Fruit fly (Drosophila melanogaster) whole organism, embryonic: ENCODE measurements around the gene dsd.

ENCODE experiments used
- Adf1 ChIP-seq: fragments of 200-800 bp; sonication (Bioruptor generic); IDR thresholded peaks from 2 replicates; pipeline ENCODE4 v1.3.6; 2022; ENCODE audit warnings: missing biosample characterization, missing genetic modification characterization
- CG11456 ChIP-seq: fragments of 200-800 bp; sonication (Bioruptor generic); IDR thresholded peaks from 3 replicates; pipeline ENCODE4 v1.3.6; 2022; ENCODE audit warnings: missing biosample characterization, missing genetic modification characterization
- CG11695 ChIP-seq: fragments of 200-800 bp; sonication (Bioruptor generic); IDR thresholded peaks from 3 replicates; pipeline ENCODE4 v1.3.6; 2022; ENCODE audit warnings: missing biosample characterization, missing genetic modification characterization
- CG13287 ChIP-seq: fragments of 200-800 bp; sonication (Bioruptor generic); IDR thresholded peaks from 2 replicates; pipeline ENCODE4 v1.3.6; 2022; ENCODE audit warnings: missing biosample characterization, missing genetic modification characterization; ENCODE audit not compliant: partially characterized antibody
- CG13775 ChIP-seq: fragments of 200-800 bp; sonication (Bioruptor generic); optimal IDR thresholded peaks from 3 replicates; lab custom pipeline; 2017; ENCODE audit warnings: missing biosample characterization, mild to moderate bottlenecking, missing genetic modification characterization
- CG1602 ChIP-seq: fragments of 200-800 bp; sonication (Bioruptor generic); optimal IDR thresholded peaks from 3 replicates; lab custom pipeline; 2016; ENCODE audit warnings: missing biosample characterization, missing genetic modification characterization
- CG16779 ChIP-seq: fragments of 200-800 bp; sonication (Bioruptor generic); IDR thresholded peaks from 2 replicates; pipeline ENCODE4 v1.3.6; 2022; ENCODE audit warnings: missing biosample characterization, missing genetic modification characterization
- CG17186 ChIP-seq: fragments of 200-800 bp; sonication (Bioruptor generic); optimal IDR thresholded peaks from 3 replicates; lab custom pipeline; 2017; ENCODE audit warnings: missing biosample characterization, missing genetic modification reagents, missing genetic modification characterization
- CG2678 ChIP-seq: fragments of 200-800 bp; sonication (Bioruptor generic); optimal IDR thresholded peaks from 3 replicates; lab custom pipeline; 2019; ENCODE audit warnings: missing biosample characterization, mild to moderate bottlenecking, missing genetic modification characterization, moderate library complexity
- CG2712 ChIP-seq: fragments of 200-800 bp; optimal IDR thresholded peaks from 3 replicates; lab custom pipeline; 2019; ENCODE audit warnings: missing biosample characterization, mild to moderate bottlenecking, missing genetic modification characterization, moderate library complexity
- CG30403 ChIP-seq: fragments of 200-800 bp; sonication (Bioruptor generic); optimal IDR thresholded peaks from 3 replicates; lab custom pipeline; 2016; ENCODE audit warnings: missing biosample characterization, missing genetic modification characterization
- CG32532 ChIP-seq: fragments of 200-800 bp; sonication (Bioruptor generic); IDR thresholded peaks from 2 replicates; pipeline ENCODE4 v1.3.6; 2022; ENCODE audit warnings: missing biosample characterization, missing genetic modification characterization
- CG9437 ChIP-seq: fragments of 200-800 bp; sonication (Bioruptor generic); optimal IDR thresholded peaks from 2 replicates; lab custom pipeline; 2018; ENCODE audit warnings: missing biosample characterization, mild to moderate bottlenecking, missing genetic modification characterization
- CG9727 ChIP-seq: fragments of 200-800 bp; sonication (Bioruptor generic); optimal IDR thresholded peaks from 3 replicates; lab custom pipeline; 2017; ENCODE audit warnings: missing biosample characterization, mild to moderate bottlenecking, missing genetic modification characterization
- CG9932 ChIP-seq: fragments of 200-800 bp; sonication (Bioruptor generic); IDR thresholded peaks from 2 replicates; pipeline ENCODE4 v1.3.6; 2022; ENCODE audit warnings: missing biosample characterization, missing genetic modification characterization
- Dbx ChIP-seq: fragments of 200-800 bp; sonication (Bioruptor generic); IDR thresholded peaks from 3 replicates; pipeline ENCODE4 v1.3.6; 2022; ENCODE audit warnings: missing biosample characterization, missing genetic modification characterization
- Drgx ChIP-seq: fragments of 200-800 bp; sonication (Bioruptor generic); IDR thresholded peaks from 2 replicates; pipeline ENCODE4 v1.3.6; 2022; ENCODE audit warnings: missing biosample characterization, missing genetic modification characterization
- E2f1 ChIP-seq: fragments of 200-800 bp; sonication (Bioruptor generic); IDR thresholded peaks from 2 replicates; pipeline ENCODE4 v1.3.6; 2022; ENCODE audit warnings: missing biosample characterization, missing genetic modification characterization
- Fer1 ChIP-seq: fragments of 200-800 bp; sonication (Bioruptor generic); optimal IDR thresholded peaks from 2 replicates; lab custom pipeline; 2017; ENCODE audit warnings: missing biosample characterization, mild to moderate bottlenecking, missing genetic modification characterization
- Gug ChIP-seq: fragments of 200-800 bp; sonication (Bioruptor generic); IDR thresholded peaks from 4 replicates; pipeline ENCODE4 v1.3.6; 2022; ENCODE audit warnings: missing biosample characterization, missing genetic modification characterization
- Optix ChIP-seq: fragments of 200-800 bp; sonication (Bioruptor generic); IDR thresholded peaks from 3 replicates; pipeline ENCODE4 v1.3.6; 2022; ENCODE audit warnings: missing biosample characterization, missing genetic modification characterization
- Pdp1 ChIP-seq, 2 experiments: fragments of 200-800 bp; sonication (Bioruptor generic); optimal IDR thresholded peaks; 3 replicates each; lab custom pipeline; 2016; ENCODE audit warnings: missing biosample characterization in 2 of 2, missing genetic modification characterization in 2 of 2, mild to moderate bottlenecking in 1 of 2, moderate library complexity in 1 of 2
- Sox102F ChIP-seq: fragments of 200-800 bp; sonication (Bioruptor generic); optimal IDR thresholded peaks from 2 replicates; lab custom pipeline; 2018; ENCODE audit warnings: missing biosample characterization, mild to moderate bottlenecking, missing genetic modification characterization, moderate library complexity
- Taf1 ChIP-seq: fragments of 200-800 bp; sonication (Bioruptor generic); IDR thresholded peaks from 2 replicates; pipeline ENCODE4 v1.3.6; 2022; ENCODE audit warnings: missing biosample characterization, missing genetic modification characterization
- Tbp ChIP-seq: fragments of >200 bp; optimal IDR thresholded peaks from 2 replicates; lab custom pipeline; 2018; ENCODE audit warnings: missing biosample characterization, missing genetic modification characterization
- Xbp1 ChIP-seq: fragments of 200-800 bp; sonication (Bioruptor generic); optimal IDR thresholded peaks from 3 replicates; lab custom pipeline; 2016; ENCODE audit warnings: missing biosample characterization, mild to moderate bottlenecking, missing genetic modification characterization
- Xrp1 ChIP-seq: fragments of 200-800 bp; sonication (Bioruptor generic); IDR thresholded peaks from 2 replicates; pipeline ENCODE4 v1.3.6; 2022; ENCODE audit warnings: missing biosample characterization, missing genetic modification characterization
- croc ChIP-seq: fragments of 200-800 bp; sonication (Bioruptor generic); conservative IDR thresholded peaks from 3 replicates; pipeline ENCODE4 v1.3.6; 2022; ENCODE audit warnings: missing biosample characterization, missing genetic modification characterization
- danr ChIP-seq: fragments of 200-800 bp; sonication (Bioruptor generic); IDR thresholded peaks from 2 replicates; pipeline ENCODE4 v1.3.6; 2022; ENCODE audit warnings: missing biosample characterization, missing genetic modification characterization
- esg ChIP-seq: fragments of 200-800 bp; sonication (Bioruptor generic); conservative IDR thresholded peaks from 2 replicates; pipeline ENCODE4 v1.3.6; 2022; ENCODE audit warnings: missing biosample characterization, missing genetic modification characterization
- grau ChIP-seq: fragments of 200-800 bp; optimal IDR thresholded peaks from 3 replicates; lab custom pipeline; 2019; ENCODE audit warnings: missing biosample characterization, mild to moderate bottlenecking, missing genetic modification characterization, moderate library complexity
- lab ChIP-seq: fragments of 200-800 bp; sonication (Bioruptor generic); optimal IDR thresholded peaks from 3 replicates; lab custom pipeline; 2017; ENCODE audit warnings: missing biosample characterization, missing genetic modification characterization, mild to moderate bottlenecking, moderate library complexity, missing genetic modification reagents
- lilli ChIP-seq: fragments of 200-800 bp; sonication (Bioruptor generic); optimal IDR thresholded peaks from 3 replicates; lab custom pipeline; 2016; ENCODE audit warnings: missing biosample characterization, missing genetic modification characterization
- org-1 ChIP-seq: fragments of 200-800 bp; sonication (Bioruptor generic); optimal IDR thresholded peaks from 2 replicates; lab custom pipeline; 2017; ENCODE audit warnings: missing biosample characterization, missing genetic modification characterization
- pan ChIP-seq, 4 experiments: fragments of >200 bp in 3 of 4; fragments of 200-800 bp in 1 of 4; sonication (Bioruptor generic) in 1 of 4; optimal IDR thresholded peaks in 3 of 4; IDR thresholded peaks in 1 of 4; 2 replicates each; pipeline versions ENCODE4 v1.3.6 to Lab custom; 2017 to 2022; ENCODE audit warnings: missing biosample characterization in 2 of 4, missing genetic modification characterization in 2 of 4, mixed read lengths in 1 of 4
- pb ChIP-seq: fragments of 200-800 bp; sonication (Bioruptor generic); optimal IDR thresholded peaks from 3 replicates; lab custom pipeline; 2016; ENCODE audit warnings: missing biosample characterization, missing genetic modification characterization
- pum ChIP-seq: fragments of 200-800 bp; sonication (Bioruptor generic); optimal IDR thresholded peaks from 2 replicates; lab custom pipeline; 2016; ENCODE audit warnings: missing biosample characterization, missing genetic modification characterization
- row ChIP-seq: fragments of 200-800 bp; sonication (Bioruptor generic); IDR thresholded peaks from 3 replicates; pipeline ENCODE4 v1.3.6; 2022; ENCODE audit warnings: missing biosample characterization, missing genetic modification characterization
- scrt ChIP-seq: fragments of 200-800 bp; sonication (Bioruptor generic); optimal IDR thresholded peaks from 2 replicates; lab custom pipeline; 2018; ENCODE audit warnings: missing biosample characterization, mild to moderate bottlenecking, missing genetic modification characterization, moderate library complexity
- sens-2 ChIP-seq: fragments of 200-800 bp; sonication (Bioruptor generic); IDR thresholded peaks from 2 replicates; pipeline ENCODE4 v1.3.6; 2022; ENCODE audit warnings: missing biosample characterization, missing genetic modification characterization
- seq ChIP-seq: fragments of 200-800 bp; sonication (Bioruptor generic); IDR thresholded peaks from 2 replicates; pipeline ENCODE4 v1.3.6; 2022; ENCODE audit warnings: missing biosample characterization, missing genetic modification characterization
- shn ChIP-seq: fragments of 200-800 bp; sonication (Bioruptor generic); optimal IDR thresholded peaks from 3 replicates; lab custom pipeline; 2016; ENCODE audit warnings: missing biosample characterization, missing genetic modification characterization
- sisA ChIP-seq: fragments of 200-800 bp; sonication (Bioruptor generic); IDR thresholded peaks from 2 replicates; pipeline ENCODE4 v1.3.6; 2022; ENCODE audit warnings: missing biosample characterization, missing genetic modification characterization
- sob ChIP-seq: fragments of 200-800 bp; sonication (Bioruptor generic); IDR thresholded peaks from 2 replicates; pipeline ENCODE4 v1.3.6; 2022; ENCODE audit warnings: missing biosample characterization, missing genetic modification characterization
- ssp ChIP-seq: fragments of 200-800 bp; sonication (Bioruptor generic); IDR thresholded peaks from 2 replicates; pipeline ENCODE4 v1.3.6; 2022; ENCODE audit warnings: missing biosample characterization, missing genetic modification characterization
- tll ChIP-seq, 2 experiments: fragments of 200-800 bp in 1 of 2; fragments of >200 bp in 1 of 2; sonication (Bioruptor generic) in 1 of 2; optimal IDR thresholded peaks; 2 replicates each; lab custom pipeline; 2017 to 2019; ENCODE audit warnings: missing biosample characterization in 2 of 2, missing genetic modification characterization in 2 of 2, mild to moderate bottlenecking in 1 of 2, moderate library complexity in 1 of 2
- toy ChIP-seq: fragments of 200-800 bp; sonication (Bioruptor generic); IDR thresholded peaks from 2 replicates; pipeline ENCODE4 v1.3.6; 2022; ENCODE audit warnings: missing biosample characterization, missing genetic modification characterization
- unpg ChIP-seq: fragments of 200-800 bp; sonication (Bioruptor generic); optimal IDR thresholded peaks from 3 replicates; lab custom pipeline; 2018; ENCODE audit warnings: missing biosample characterization, mild to moderate bottlenecking, missing genetic modification characterization, moderate library complexity
- vvl ChIP-seq: fragments of 200-800 bp; sonication (Bioruptor generic); IDR thresholded peaks from 2 replicates; pipeline ENCODE4 v1.3.6; 2022; ENCODE audit warnings: missing biosample characterization, missing genetic modification characterization
- zf30C ChIP-seq: fragments of 200-800 bp; sonication (Bioruptor generic); optimal IDR thresholded peaks from 3 replicates; lab custom pipeline; 2018; ENCODE audit warnings: missing biosample characterization, mild to moderate bottlenecking, missing genetic modification characterization

Gene dsd

DNA sequence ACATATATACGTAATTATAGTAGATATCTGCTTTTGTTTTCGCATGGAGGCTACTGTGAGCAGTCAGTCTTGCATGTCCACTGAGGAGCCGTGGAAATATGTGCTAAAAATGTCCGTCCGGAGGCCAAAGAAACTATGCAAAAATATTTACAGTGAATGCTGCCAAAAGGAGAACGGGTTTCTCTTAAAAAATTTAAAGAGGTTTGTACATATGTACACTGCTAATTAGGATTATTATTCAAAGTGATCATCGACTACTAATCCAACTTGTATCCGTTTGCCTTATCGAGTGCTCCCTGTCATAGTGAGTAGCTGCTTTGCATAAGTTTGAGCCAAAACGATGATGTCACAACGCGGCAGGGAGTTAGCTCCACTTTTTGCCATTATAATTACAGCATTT is 50.2 kb downstream of the dsd start (continued):
- TF ChIP-seq lab (GFP tag; lab: Kevin White, UChicago) (peak; percentile 55), lilli (GFP tag; lab: Kevin White, UChicago) (peak; percentile 65), croc (GFP tag; lab: Robert Waterston, UW) (no peak), pum (GFP tag; lab: Kevin White, UChicago) (no peak), CG30403 (GFP tag; lab: Kevin White, UChicago) (peak; percentile 51), esg (peak; percentile 33), row (peak; percentile 58), Xrp1 (GFP tag; lab: Robert Waterston, UW) (0 out of 2 replicates have a peak, but pooled peaks have one; percentile 18), Gug (GFP tag; lab: Robert Waterston, UW) (peak; percentile 57; the same call in 3 of the 4 replicates), sens-2 (GFP tag; lab: Robert Waterston, UW) (no peak), Taf1 (GFP tag; lab: Robert Waterston, UW) (peak; percentile 21; the same call in 1 of the 2 replicates), Pdp1 (GFP tag; optimal IDR thresholded peaks at IDR 0.05; lab: Kevin White, UChicago) (peak; percentile 35 to 57), sob (GFP tag; lab: Robert Waterston, UW) (peak; percentile 70), CG9932 (GFP tag; lab: Robert Waterston, UW) (peak; percentile 82), CG13775 (GFP tag; lab: Kevin White, UChicago) (no peak), CG17186 (GFP tag; lab: Kevin White, UChicago) (no peak), pan (optimal IDR thresholded peaks at IDR 0.05; lab: Kevin White, UChicago) (no peak), pan (GFP tag; optimal IDR thresholded peaks at IDR 0.05 in 1 of 2, IDR thresholded peaks at IDR 0.05 in 1 of 2) (peak in 1 of 2 experiments; percentile 49), Drgx (peak; percentile 81), Dbx (GFP tag; lab: Robert Waterston, UW) (0 out of 3 replicates have a peak, but pooled peaks have one; percentile 65), sisA (peak; percentile 44), CG11695 (GFP tag; lab: Robert Waterston, UW) (peak; percentile 46; the same call in 2 of the 3 replicates), zf30C (no peak), Optix (GFP tag; lab: Robert Waterston, UW) (no peak), Sox102F (peak; percentile 15), CG16779 (GFP tag; lab: Robert Waterston, UW) (0 out of 2 replicates have a peak, but pooled peaks have one; percentile 40), shn (GFP tag; lab: Kevin White, UChicago) (peak; percentile 13), CG13287 (GFP tag; lab: Robert Waterston, UW) (no peak), CG1602 (GFP tag; lab: Kevin White, UChicago) (no peak), toy (GFP tag; lab: Robert Waterston, UW) (peak; percentile 40; the same call in 1 of the 2 replicates), Xbp1 (GFP tag; lab: Kevin White, UChicago) (peak; percentile 17), pb (GFP tag; lab: Kevin White, UChicago) (no peak), CG2712 (tag; lab: Kevin White, UChicago) (peak; percentile 29), Fer1 (GFP tag; lab: Kevin White, UChicago) (peak; percentile 39), CG32532 (GFP tag; lab: Robert Waterston, UW) (peak; percentile 76), CG11456 (peak; percentile 78), CG9437 (GFP tag; lab: Kevin White, UChicago) (peak; percentile 10), scrt (peak; percentile 24), seq (GFP tag; lab: Robert Waterston, UW) (peak; percentile 42; the same call in 1 of the 2 replicates), vvl (peak; percentile 67; the same call in 1 of the 2 replicates), tll (GFP tag; optimal IDR thresholded peaks at IDR 0.05; lab: Kevin White, UChicago) (no peak), Adf1 (0 out of 2 replicates have a peak, but pooled peaks have one; percentile 10), grau (peak; percentile 85), ssp (0 out of 2 replicates have a peak, but pooled peaks have one; percentile 31), CG2678 (tag; lab: Kevin White, UChicago) (peak; percentile 36), unpg (GFP tag; lab: Kevin White, UChicago) (peak; percentile 3), E2f1 (peak; percentile 31; the same call in 1 of the 2 replicates), org-1 (GFP tag; lab: Kevin White, UChicago) (peak; percentile 1), Tbp (GFP tag; lab: Kevin White, UChicago) (no peak), CG9727 (GFP tag; lab: Kevin White, UChicago) (peak; percentile 8), danr (GFP tag; lab: Robert Waterston, UW) (no peak)
